Fruit fly (Drosophila melanogaster): ENCODE results near the gene CG32808.

dm6 chrX:1454837-1455236 lies 14.8 kb downstream of the CG32808 start:
- TF ChIP-seq cnc (optimal IDR thresholded peaks at IDR 0.05) (no peak), Crg-1 (GFP tag; optimal IDR thresholded peaks at IDR 0.05) (no peak), Mnt (GFP tag; optimal IDR thresholded peaks at IDR 0.05) (no peak), toe (GFP tag; optimal IDR thresholded peaks at IDR 0.05) (no peak), CG11617 (GFP tag; optimal IDR thresholded peaks at IDR 0.05) (no peak), CG1620 (GFP tag; optimal IDR thresholded peaks at IDR 0.05) (no peak), CG7045 (GFP tag; optimal IDR thresholded peaks at IDR 0.05) (no peak)

Data from whole organism, adult.